Fruit fly (Drosophila melanogaster): ENCODE measurements around the gene nebu.

The nebu gene

dm6 chr3L:12849867-12850301, 7.0 kb upstream of the nebu start, which contains the start of the genes CG10948 and Wbp2:
TSS of gene CG10948 (minus strand) at chr3L:12850117.
TSS of gene Wbp2 (plus strand) at chr3L:12850165.
- TF ChIP-seq Hr78 (GFP tag; optimal IDR thresholded peaks at IDR 0.05) (no peak), CG32264 (GFP tag; optimal IDR thresholded peaks at IDR 0.05) (peak; percentile 3), sage (GFP tag; optimal IDR thresholded peaks at IDR 0.05) (peak; percentile 57), Rel (GFP tag; optimal IDR thresholded peaks at IDR 0.05) (no peak), Rel (tag; optimal IDR thresholded peaks at IDR 0.05) (peak; percentile 95), dl (GFP tag; optimal IDR thresholded peaks at IDR 0.05; ENCODE audit: insufficient read depth in 1 of 2, partially characterized antibody in 2 of 2) (no peak), Jra (GFP tag; optimal IDR thresholded peaks at IDR 0.05) (peak; percentile 89), Hnf4 (GFP tag; optimal IDR thresholded peaks at IDR 0.05) (peak; percentile 64), foxo (GFP tag; optimal IDR thresholded peaks at IDR 0.05) (peak in 1 of 2 experiments; percentile 36), psq (GFP tag; optimal IDR thresholded peaks at IDR 0.05) (peak; percentile 90), dmrt93B (GFP tag; optimal IDR thresholded peaks at IDR 0.05) (no peak), dsf (GFP tag; optimal IDR thresholded peaks at IDR 0.05; ENCODE audit: borderline replicate concordance) (peak; percentile 22), CrebA (GFP tag; optimal IDR thresholded peaks at IDR 0.05; ENCODE audit: borderline replicate concordance) (peak; percentile 73), Vsx2 (GFP tag; optimal IDR thresholded peaks at IDR 0.05; ENCODE audit: partially characterized antibody) (peak; percentile 48), CG9705 (GFP tag; optimal IDR thresholded peaks at IDR 0.05) (peak; percentile 20)

DNA sequence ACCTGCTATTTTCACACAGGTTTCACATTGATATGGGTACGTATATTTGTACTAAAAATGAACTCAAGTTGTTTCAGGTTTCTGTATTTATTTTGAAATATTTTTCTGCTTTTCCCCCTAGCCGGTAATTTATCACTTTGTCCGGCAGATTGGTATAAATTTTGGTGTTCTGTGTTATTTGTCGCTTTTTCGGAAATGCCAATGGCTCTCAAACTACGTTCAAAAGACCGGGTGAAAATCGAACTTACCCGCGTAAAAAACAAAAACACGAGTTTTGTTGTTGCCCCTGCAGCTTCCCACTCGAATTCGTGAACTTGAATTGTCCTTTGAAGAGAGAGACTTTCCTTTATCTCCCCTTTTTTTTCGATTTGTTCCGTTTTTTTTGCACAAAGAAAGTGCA, 374 bp downstream of the nebu start:
- TF ChIP-seq rgr (GFP tag; optimal IDR thresholded peaks at IDR 0.05), result no peak
- TF ChIP-seq woc (GFP tag; optimal IDR thresholded peaks at IDR 0.05), result no peak
- TF ChIP-seq usp (GFP tag; optimal IDR thresholded peaks at IDR 0.05), result no peak
- no peak for TF ChIP-seq psq (GFP tag; optimal IDR thresholded peaks at IDR 0.05)
- no peak for TF ChIP-seq pan (optimal IDR thresholded peaks at IDR 0.05)
- no peak for TF ChIP-seq OdsH (GFP tag; optimal IDR thresholded peaks at IDR 0.05)
- TF ChIP-seq brk (GFP tag; optimal IDR thresholded peaks at IDR 0.05), result no peak
- no peak for TF ChIP-seq Dfd (GFP tag; optimal IDR thresholded peaks at IDR 0.05)
- TF ChIP-seq lola (GFP tag; optimal IDR thresholded peaks at IDR 0.05), result no peak
- no peak for TF ChIP-seq Vsx2 (GFP tag; optimal IDR thresholded peaks at IDR 0.05; ENCODE audit: partially characterized antibody)
- TF ChIP-seq sv (GFP tag; optimal IDR thresholded peaks at IDR 0.05), result no peak
- no peak for TF ChIP-seq dl (GFP tag; optimal IDR thresholded peaks at IDR 0.05; ENCODE audit: insufficient read depth in 1 of 2, partially characterized antibody in 2 of 2)
- TF ChIP-seq Mio (GFP tag; optimal IDR thresholded peaks at IDR 0.05), result no peak

DNA sequence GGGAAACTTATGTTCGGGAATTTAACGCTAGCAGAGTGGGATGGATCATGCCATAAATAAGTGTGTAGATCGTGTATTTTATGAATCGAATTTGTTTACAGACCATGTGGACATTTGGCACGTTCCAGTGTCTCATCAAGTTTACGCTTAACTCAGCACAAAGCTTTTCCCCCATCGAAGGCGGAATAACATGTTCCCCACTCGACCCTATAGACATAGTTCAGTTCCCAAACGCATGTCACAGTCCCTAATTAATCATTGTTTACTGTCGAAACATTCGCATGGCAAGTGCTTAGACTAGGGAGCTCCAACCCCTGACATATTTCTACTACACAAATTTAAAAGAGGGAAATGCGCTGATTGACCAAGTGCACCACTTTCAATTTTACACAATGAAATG, 1.4 kb downstream of the nebu start:
- TF ChIP-seq CG32264 (GFP tag; optimal IDR thresholded peaks at IDR 0.05), result no peak
- TF ChIP-seq Jra (GFP tag; optimal IDR thresholded peaks at IDR 0.05), result no peak
- no peak for TF ChIP-seq jim (GFP tag; optimal IDR thresholded peaks at IDR 0.05)
- TF ChIP-seq N (GFP tag; optimal IDR thresholded peaks at IDR 0.05), result no peak
- TF ChIP-seq dmrt93B (GFP tag; optimal IDR thresholded peaks at IDR 0.05), result no peak
- no peak for TF ChIP-seq tai (GFP tag; optimal IDR thresholded peaks at IDR 0.05)
- no peak for TF ChIP-seq CG9705 (GFP tag; optimal IDR thresholded peaks at IDR 0.05)
- TF ChIP-seq Sp1 (GFP tag; optimal IDR thresholded peaks at IDR 0.05), result no peak
- TF ChIP-seq Abd-B (GFP tag; optimal IDR thresholded peaks at IDR 0.05), result no peak
- TF ChIP-seq foxo (GFP tag; optimal IDR thresholded peaks at IDR 0.05), result no peak

DNA sequence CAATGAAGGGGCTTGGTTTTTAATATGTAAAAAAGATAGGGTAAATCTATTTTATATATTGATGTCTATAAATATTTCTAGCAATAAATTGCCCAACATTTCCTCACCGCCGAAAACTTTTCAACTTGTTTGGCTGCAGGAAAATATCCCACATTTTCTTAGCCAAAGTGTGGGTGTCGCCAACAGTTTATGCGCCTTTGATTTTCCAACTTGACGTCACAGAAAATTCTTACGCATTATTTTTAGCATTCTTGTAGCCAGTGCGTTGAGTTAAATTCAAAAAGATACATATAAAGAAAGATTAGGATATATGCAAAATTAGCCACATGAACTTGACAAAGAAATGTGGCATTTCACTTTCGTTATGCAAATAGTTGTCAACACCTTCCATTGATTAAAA, 3.0 kb downstream of the nebu start:
- no peak for TF ChIP-seq GATAd (GFP tag; optimal IDR thresholded peaks at IDR 0.05)
- TF ChIP-seq br (GFP tag; optimal IDR thresholded peaks at IDR 0.05), result no peak
- no peak for TF ChIP-seq Dfd (GFP tag; optimal IDR thresholded peaks at IDR 0.05)
- no peak for TF ChIP-seq jim (GFP tag; optimal IDR thresholded peaks at IDR 0.05)
- TF ChIP-seq Dif (GFP tag; optimal IDR thresholded peaks at IDR 0.05; ENCODE audit: partially characterized antibody), result no peak
- no peak for TF ChIP-seq OdsH (GFP tag; optimal IDR thresholded peaks at IDR 0.05)
- TF ChIP-seq tai (GFP tag; optimal IDR thresholded peaks at IDR 0.05), result no peak
- TF ChIP-seq N (GFP tag; optimal IDR thresholded peaks at IDR 0.05), result no peak
- TF ChIP-seq sv (GFP tag; optimal IDR thresholded peaks at IDR 0.05), result no peak
- no peak for TF ChIP-seq Sp1 (GFP tag; optimal IDR thresholded peaks at IDR 0.05)
- no peak for TF ChIP-seq CG9705 (GFP tag; optimal IDR thresholded peaks at IDR 0.05)
- TF ChIP-seq Hnf4 (GFP tag; optimal IDR thresholded peaks at IDR 0.05), result no peak
- TF ChIP-seq sage (GFP tag; optimal IDR thresholded peaks at IDR 0.05), result no peak
- TF ChIP-seq pan (optimal IDR thresholded peaks at IDR 0.05), result no peak
- TF ChIP-seq ey (GFP tag; optimal IDR thresholded peaks at IDR 0.05), result no peak
- TF ChIP-seq Abd-B (GFP tag; optimal IDR thresholded peaks at IDR 0.05), result no peak
- no peak for TF ChIP-seq usp (GFP tag; optimal IDR thresholded peaks at IDR 0.05)
- no peak for TF ChIP-seq Rel (GFP tag; optimal IDR thresholded peaks at IDR 0.05)
- TF ChIP-seq Rel (tag; optimal IDR thresholded peaks at IDR 0.05), result no peak

Measured in whole organism, wandering third instar larva.